Worm (Caenorhabditis elegans) whole organism, mixed stage, embryonic: ENCODE measurements around the gene srg-42.
A peak's percentile ranks its signal among the peaks of the same experiment; 100 is the strongest.

ENCODE experiments used
- M03D4.4 ChIP-seq: sonication (generic microtip); optimal IDR thresholded peaks from 2 replicates; lab custom pipeline; 2017; ENCODE audit warnings: mild to moderate bottlenecking, missing genetic modification characterization, missing compliant biosample characterization
- ceh-39 ChIP-seq: fragments of 150-350 bp; optimal IDR thresholded peaks from 2 replicates; lab custom pipeline; 2014; ENCODE audit warnings: missing biosample characterization, missing genetic modification characterization
- ceh-43 ChIP-seq: fragments of 200-800 bp; sonication (Bioruptor generic); optimal IDR thresholded peaks from 2 replicates; lab custom pipeline; 2018; ENCODE audit warnings: mild to moderate bottlenecking, missing genetic modification characterization, moderate library complexity, missing compliant biosample characterization
- ceh-83 ChIP-seq: fragments of 200-800 bp; sonication (Bioruptor generic); optimal IDR thresholded peaks from 2 replicates; lab custom pipeline; 2018; ENCODE audit warnings: mild to moderate bottlenecking, missing genetic modification characterization, missing compliant biosample characterization
- cnd-1 ChIP-seq: fragments of 200-800 bp; sonication (Bioruptor generic); optimal IDR thresholded peaks from 2 replicates; lab custom pipeline; 2018; ENCODE audit warnings: mild to moderate bottlenecking, missing genetic modification characterization, missing compliant biosample characterization
- elt-1 ChIP-seq: sonication (generic microtip); optimal IDR thresholded peaks from 2 replicates; lab custom pipeline; 2017; ENCODE audit warnings: missing genetic modification characterization, mild to moderate bottlenecking, missing compliant biosample characterization, antibody characterized with exemption, moderate library complexity, borderline replicate concordance; ENCODE audit not compliant: insufficient read depth
- elt-3 ChIP-seq: fragments of 150-350 bp; optimal IDR thresholded peaks from 2 replicates; lab custom pipeline; 2014; ENCODE audit warnings: missing biosample characterization, missing genetic modification characterization
- flh-1 ChIP-seq: fragments of 200-800 bp; sonication (Bioruptor generic); optimal IDR thresholded peaks from 2 replicates; lab custom pipeline; 2018; ENCODE audit warnings: mild to moderate bottlenecking, missing genetic modification characterization, moderate library complexity, missing compliant biosample characterization
- ham-2 ChIP-seq: fragments of 200-800 bp; sonication (Bioruptor generic); optimal IDR thresholded peaks from 2 replicates; lab custom pipeline; 2018; ENCODE audit warnings: mild to moderate bottlenecking, missing genetic modification characterization, missing compliant biosample characterization
- lin-13 ChIP-seq: fragments of 150-350 bp; optimal IDR thresholded peaks from 2 replicates; lab custom pipeline; 2014; ENCODE audit warnings: missing biosample characterization, missing genetic modification characterization
- lin-32 ChIP-seq: fragments of 200-800 bp; sonication (Bioruptor generic); optimal IDR thresholded peaks from 2 replicates; lab custom pipeline; 2018; ENCODE audit warnings: mild to moderate bottlenecking, missing genetic modification characterization, missing compliant biosample characterization
- lsy-2 ChIP-seq: fragments of 150-350 bp; optimal IDR thresholded peaks from 2 replicates; lab custom pipeline; 2014; ENCODE audit warnings: missing biosample characterization, missing genetic modification characterization
- mab-5 ChIP-seq: fragments of 150-350 bp; optimal IDR thresholded peaks from 2 replicates; lab custom pipeline; 2014; ENCODE audit warnings: missing biosample characterization, missing genetic modification characterization
- mep-1 ChIP-seq: fragments of 150-350 bp; optimal IDR thresholded peaks from 2 replicates; lab custom pipeline; 2017; ENCODE audit warnings: missing biosample characterization, missing genetic modification reagents, missing genetic modification characterization, inconsistent platforms
- mls-2 ChIP-seq: sonication (generic microtip); optimal IDR thresholded peaks from 2 replicates; lab custom pipeline; 2016; ENCODE audit warnings: mild to moderate bottlenecking, missing genetic modification characterization, moderate library complexity, missing compliant biosample characterization
- nhr-12 ChIP-seq: fragments of 150-350 bp; optimal IDR thresholded peaks from 2 replicates; lab custom pipeline; 2014; ENCODE audit warnings: missing biosample characterization, missing genetic modification characterization
- nhr-2 ChIP-seq: fragments of 150-350 bp; optimal IDR thresholded peaks from 2 replicates; lab custom pipeline; 2014; ENCODE audit warnings: missing biosample characterization, missing genetic modification characterization
- nhr-237 ChIP-seq: fragments of 150-350 bp; optimal IDR thresholded peaks from 2 replicates; lab custom pipeline; 2014; ENCODE audit warnings: missing biosample characterization, missing genetic modification characterization
- nhr-76 ChIP-seq: sonication (generic microtip); optimal IDR thresholded peaks from 2 replicates; lab custom pipeline; 2017; ENCODE audit warnings: missing biosample characterization, missing genetic modification characterization
- pha-4 ChIP-seq: fragments of 150-350 bp; optimal IDR thresholded peaks from 2 replicates; lab custom pipeline; 2018; ENCODE audit warnings: missing biosample characterization, missing genetic modification reagents, missing genetic modification characterization
- sem-2 ChIP-seq: fragments of 200-800 bp; sonication (Bioruptor generic); optimal IDR thresholded peaks from 2 replicates; lab custom pipeline; 2018; ENCODE audit warnings: mild to moderate bottlenecking, missing genetic modification characterization, missing compliant biosample characterization
- snpc-4 ChIP-seq: fragments of 150-350 bp; optimal IDR thresholded peaks from 2 replicates; lab custom pipeline; 2014; ENCODE audit warnings: missing biosample characterization, missing genetic modification characterization
- sptf-1 ChIP-seq: sonication (generic microtip); optimal IDR thresholded peaks from 2 replicates; lab custom pipeline; 2017; ENCODE audit warnings: mild to moderate bottlenecking, missing genetic modification characterization, moderate library complexity, missing compliant biosample characterization
- tbx-8 ChIP-seq: fragments of 200-800 bp; sonication (Bioruptor generic); optimal IDR thresholded peaks from 2 replicates; lab custom pipeline; 2018; ENCODE audit warnings: mild to moderate bottlenecking, missing genetic modification characterization, moderate library complexity, missing compliant biosample characterization
- unc-39 ChIP-seq: fragments of 150-350 bp; optimal IDR thresholded peaks from 2 replicates; lab custom pipeline; 2014; ENCODE audit warnings: missing biosample characterization, missing genetic modification characterization
- unc-62 ChIP-seq: fragments of 150-350 bp; optimal IDR thresholded peaks from 2 replicates; lab custom pipeline; 2014; ENCODE audit warnings: missing biosample characterization, missing genetic modification reagents, missing genetic modification characterization
- zip-8 ChIP-seq: fragments of 150-350 bp; optimal IDR thresholded peaks from 2 replicates; lab custom pipeline; 2014; ENCODE audit warnings: missing biosample characterization, missing genetic modification characterization
- ztf-11 ChIP-seq: fragments of 150-350 bp; optimal IDR thresholded peaks from 2 replicates; lab custom pipeline; 2014; ENCODE audit warnings: missing biosample characterization, missing genetic modification characterization

Gene srg-42

DNA sequence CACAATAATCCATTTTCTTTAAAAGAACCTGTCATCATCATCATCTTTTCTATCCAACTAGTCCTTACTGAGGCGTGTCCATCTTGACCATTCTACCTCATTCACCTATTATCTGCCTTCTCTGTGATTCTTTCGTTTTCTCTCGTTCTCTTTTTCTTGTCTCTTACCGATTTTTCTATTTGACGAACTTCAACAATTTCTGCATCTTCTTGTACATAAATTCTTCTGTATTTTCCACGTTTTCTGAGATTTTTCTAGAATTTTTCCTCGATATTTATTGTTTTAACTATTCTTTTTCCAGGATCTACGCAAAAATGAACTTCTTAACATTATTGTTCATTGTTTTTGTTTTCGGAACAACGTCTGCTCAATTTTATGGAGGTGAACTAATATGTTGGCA lies 25.1 kb upstream of the srg-42 start, which contains the start of gene cnc-10:
Gene cnc-10, plus strand, starts transcription at position 301 of the 400 bp plus-strand sequence.
- no peak for TF ChIP-seq cnd-1 (tag; lab: Kevin White, UChicago)
- no peak for TF ChIP-seq nhr-76 (tag; lab: Kevin White, UChicago)
- TF ChIP-seq elt-1 (tag; lab: Kevin White, UChicago), result no peak
- no peak for TF ChIP-seq pha-4 (tag; lab: Kevin White, UChicago)
- no peak for TF ChIP-seq snpc-4 (tag; lab: Kevin White, UChicago)
- TF ChIP-seq ceh-43 (GFP tag; lab: Kevin White, UChicago), result no peak
- TF ChIP-seq ztf-11 (tag; lab: Kevin White, UChicago), result no peak

DNA sequence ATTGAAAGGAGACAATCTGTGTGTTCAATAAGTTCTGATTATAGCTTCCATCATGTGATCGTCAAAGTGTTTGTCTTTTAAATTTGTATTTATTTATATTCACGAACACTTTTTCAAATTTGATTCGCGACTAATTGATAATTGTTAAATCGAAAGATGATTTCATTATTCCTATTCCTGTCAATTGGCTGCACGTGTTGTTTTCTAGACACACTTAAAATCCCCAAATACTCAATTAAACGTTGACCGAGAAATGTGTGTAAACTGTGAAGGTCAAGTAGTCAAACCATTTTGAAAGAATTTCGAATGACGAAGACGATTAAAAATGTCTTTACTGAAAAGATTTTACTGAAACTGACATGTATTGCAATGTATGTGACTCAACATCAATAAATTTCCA lies 23.1 kb upstream of the srg-42 start:
- TF ChIP-seq lin-32 (GFP tag; lab: Kevin White, UChicago) (no peak), mep-1 (tag; lab: Kevin White, UChicago) (no peak), tbx-8 (GFP tag; lab: Kevin White, UChicago) (no peak), sptf-1 (tag; lab: Kevin White, UChicago) (no peak), unc-39 (no peak), nhr-237 (tag; lab: Kevin White, UChicago) (no peak), mls-2 (no peak), ztf-11 (tag; lab: Kevin White, UChicago) (no peak)

DNA sequence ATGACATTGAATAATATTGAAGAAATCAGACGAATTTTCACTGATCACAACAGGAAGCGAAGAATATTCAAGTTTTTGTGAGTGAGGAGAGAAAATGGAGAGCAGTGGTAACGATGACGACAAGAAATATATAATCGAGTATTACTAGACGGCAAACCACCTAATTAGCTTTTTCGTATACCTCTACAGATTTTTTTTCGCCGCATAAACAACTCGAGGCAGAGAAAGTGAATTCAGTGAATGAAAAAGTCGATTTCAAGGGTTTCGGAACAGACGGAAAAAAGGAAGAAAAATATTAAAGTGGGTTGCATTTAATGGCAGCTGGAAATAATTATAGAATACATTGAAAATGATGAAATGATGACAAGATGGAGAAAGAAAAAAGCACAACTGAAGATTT lies 19.7 kb upstream of the srg-42 start, which contains the start of gene gpa-1:
Gene gpa-1, minus strand, starts transcription at position 101 of the 400 bp plus-strand sequence.
- no peak for TF ChIP-seq nhr-12 (tag; lab: Kevin White, UChicago)
- no peak for TF ChIP-seq sem-2
- TF ChIP-seq nhr-237 (tag; lab: Kevin White, UChicago), result no peak
- no peak for TF ChIP-seq flh-1 (GFP tag; lab: Kevin White, UChicago)
- no peak for TF ChIP-seq elt-1 (tag; lab: Kevin White, UChicago)
- no peak for TF ChIP-seq lsy-2 (tag; lab: Kevin White, UChicago)
- TF ChIP-seq lin-13, result no peak
- no peak for TF ChIP-seq zip-8
- TF ChIP-seq snpc-4 (tag; lab: Kevin White, UChicago), result no peak
- TF ChIP-seq nhr-2 (tag; lab: Kevin White, UChicago), result no peak
- TF ChIP-seq mab-5 (tag; lab: Kevin White, UChicago), result no peak
- no peak for TF ChIP-seq mep-1 (tag; lab: Kevin White, UChicago)
- no peak for TF ChIP-seq ceh-43 (GFP tag; lab: Kevin White, UChicago)
- no peak for TF ChIP-seq M03D4.4
- no peak for TF ChIP-seq unc-62

DNA sequence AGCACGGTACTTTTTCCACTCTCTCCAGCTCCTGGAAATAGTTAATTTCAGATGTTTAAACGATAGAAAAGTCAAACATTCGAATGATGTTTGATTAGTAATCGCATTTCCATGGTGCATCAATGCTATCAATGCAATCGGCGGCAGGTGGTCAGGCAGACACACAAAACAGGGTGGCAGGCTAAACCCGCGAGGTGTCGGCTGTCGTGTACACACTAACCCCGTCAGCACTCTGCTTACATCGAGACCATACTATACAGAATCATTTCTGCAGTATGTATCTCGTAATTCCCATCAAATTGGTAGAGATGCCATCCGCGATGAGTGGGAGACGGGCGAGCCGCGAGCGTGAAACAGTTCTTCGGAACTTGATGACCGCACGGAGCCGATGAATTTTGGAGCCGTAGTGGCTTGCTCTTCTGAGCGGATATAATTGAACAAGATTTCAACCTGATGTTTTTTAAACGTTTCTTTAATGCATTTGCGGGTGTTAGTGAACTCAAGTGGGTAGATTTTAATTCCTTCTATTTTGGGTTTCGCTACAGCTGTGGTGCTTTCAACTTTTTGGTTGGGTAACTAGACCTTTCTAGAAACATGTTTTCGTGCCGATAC lies 19.0 kb upstream of the srg-42 start:
- TF ChIP-seq sem-2, result peak; percentile 2

DNA sequence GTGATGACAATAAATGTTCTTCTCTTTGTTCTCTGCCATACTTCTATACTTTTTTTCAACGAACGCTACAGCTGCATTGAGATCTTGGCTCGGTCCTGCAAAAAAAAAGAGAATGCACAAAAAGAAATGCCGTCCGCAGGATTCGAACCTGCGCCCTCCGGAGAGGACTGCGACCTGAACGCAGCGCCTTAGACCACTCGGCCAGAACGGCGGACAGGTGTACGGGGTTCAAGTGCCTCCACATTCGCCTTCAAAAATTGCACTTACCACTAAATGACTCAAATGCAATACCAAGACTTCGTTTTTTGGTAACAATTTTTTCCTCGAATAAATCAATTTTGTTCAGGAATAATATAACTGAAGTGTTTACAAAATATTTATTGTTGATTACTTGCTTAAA lies 16.8 kb upstream of the srg-42 start:
- TF ChIP-seq ceh-43 (GFP tag; lab: Kevin White, UChicago) (no peak), lin-32 (GFP tag; lab: Kevin White, UChicago) (no peak), ceh-83 (GFP tag; lab: Kevin White, UChicago) (peak; percentile 55), elt-3 (tag; lab: Kevin White, UChicago) (no peak)
- TF ChIP-seq, all 35 proteins: peak for 1

DNA sequence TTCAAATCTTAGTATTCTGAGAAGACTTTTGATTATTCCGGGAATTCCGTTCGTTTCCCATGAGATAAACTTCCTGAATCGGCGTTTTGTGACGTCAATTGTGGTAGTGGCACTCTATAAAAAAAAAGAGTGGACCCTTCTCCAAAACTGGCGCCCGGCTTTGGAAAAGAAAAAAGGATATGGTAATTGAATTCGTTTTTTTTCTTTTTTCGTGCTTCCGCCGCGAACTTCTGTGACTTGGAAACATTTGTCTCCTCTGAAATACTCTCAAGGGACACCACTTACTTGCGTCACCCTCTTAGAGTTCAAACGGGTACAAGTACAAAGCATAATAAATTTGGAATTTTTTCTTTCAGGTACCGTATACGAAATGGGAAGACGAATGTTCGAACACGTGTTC lies 14.8 kb upstream of the srg-42 start:
- TF ChIP-seq ham-2 (no peak), mep-1 (tag; lab: Kevin White, UChicago) (no peak), ceh-39 (tag; lab: Kevin White, UChicago) (no peak), snpc-4 (tag; lab: Kevin White, UChicago) (no peak), pha-4 (tag; lab: Kevin White, UChicago) (no peak), M03D4.4 (no peak), nhr-12 (tag; lab: Kevin White, UChicago) (no peak)
